Worm (Caenorhabditis elegans): ENCODE measurements around the gene aqp-4.

aqp-4 gene

ce11 chrV:9730743-9731706, 6.3 kb upstream of the aqp-4 start (continued):
- TF ChIP-seq hlh-13 (GFP tag; optimal IDR thresholded peaks at IDR 0.05) (no peak), fkh-10 (GFP tag; optimal IDR thresholded peaks at IDR 0.05) (peak; percentile 75), ceh-30 (tag; optimal IDR thresholded peaks at IDR 0.05) (no peak), ceh-31 (tag; optimal IDR thresholded peaks at IDR 0.05) (peak; percentile 98), dmd-4 (tag; optimal IDR thresholded peaks at IDR 0.05; ENCODE audit: borderline replicate concordance) (peak; percentile 72), syd-9 (tag; optimal IDR thresholded peaks at IDR 0.05) (peak; percentile 76), nfya-1 (tag; optimal IDR thresholded peaks at IDR 0.05) (peak; percentile 100), ceh-14 (tag; optimal IDR thresholded peaks at IDR 0.05) (peak; percentile 59), ceh-18 (tag; optimal IDR thresholded peaks at IDR 0.05) (peak; percentile 96), che-1 (tag; optimal IDR thresholded peaks at IDR 0.05) (peak; percentile 56), lin-11 (tag; optimal IDR thresholded peaks at IDR 0.05) (no peak), pha-4 (tag; optimal IDR thresholded peaks at IDR 0.05) (no peak), K02D7.2 (tag; optimal IDR thresholded peaks at IDR 0.05) (no peak), ceh-19 (GFP tag; optimal IDR thresholded peaks at IDR 0.05) (peak; percentile 83), odd-2 (tag; optimal IDR thresholded peaks at IDR 0.05) (no peak), ama-1 (optimal IDR thresholded peaks at IDR 0.05) (peak; percentile 91), eyg-1 (tag; optimal IDR thresholded peaks at IDR 0.05) (peak; percentile 72), F13H6.1 (tag; optimal IDR thresholded peaks at IDR 0.05) (peak; percentile 94), hlh-30 (tag; optimal IDR thresholded peaks at IDR 0.05; ENCODE audit: insufficient read depth) (peak; percentile 91), sox-4 (tag; optimal IDR thresholded peaks at IDR 0.05) (peak; percentile 52), lim-6 (tag; optimal IDR thresholded peaks at IDR 0.05) (peak; percentile 32), ahr-1 (tag; optimal IDR thresholded peaks at IDR 0.05) (peak; percentile 70), npax-4 (tag; optimal IDR thresholded peaks at IDR 0.05) (peak; percentile 3), gmeb-2 (tag; optimal IDR thresholded peaks at IDR 0.05) (no peak), nhr-232 (tag; optimal IDR thresholded peaks at IDR 0.05) (peak; percentile 33), hlh-6 (tag; optimal IDR thresholded peaks at IDR 0.05) (peak; percentile 60)

- TF ChIP-seq unc-55 (GFP tag; optimal IDR thresholded peaks at IDR 0.05) = peak; percentile 10
- peak; percentile 24 for TF ChIP-seq ref-2 (tag; optimal IDR thresholded peaks at IDR 0.05)
- no peak for TF ChIP-seq K02D7.2 (tag; optimal IDR thresholded peaks at IDR 0.05)
- no peak for TF ChIP-seq pax-1 (tag; optimal IDR thresholded peaks at IDR 0.05)
- TF ChIP-seq ceh-19 (GFP tag; optimal IDR thresholded peaks at IDR 0.05) = peak; percentile 27
Observed at ce11 chrV:9731852-9732251, 5.5 kb upstream of the aqp-4 start.

- TF ChIP-seq pqm-1 (tag; optimal IDR thresholded peaks at IDR 0.05) (no peak), ceh-24 (tag; optimal IDR thresholded peaks at IDR 0.05) (no peak), unc-3 (GFP tag; conservative IDR thresholded peaks at IDR 0.05) (no peak), unc-3 (tag; optimal IDR thresholded peaks at IDR 0.05) (no peak), sox-4 (tag; optimal IDR thresholded peaks at IDR 0.05) (no peak), sdc-2 (tag; optimal IDR thresholded peaks at IDR 0.05) (no peak)
Observed at ce11 chrV:9733920-9734454, 3.4 kb upstream of the aqp-4 start, which contains the start of gene cal-7. Gene cal-7 (plus strand): TSS chrV:9734103.

- TF ChIP-seq sox-2 (GFP tag; IDR thresholded peaks at IDR 0.05) = no peak
- TF ChIP-seq pha-4 (tag; optimal IDR thresholded peaks at IDR 0.05) = no peak
- TF ChIP-seq ttx-3 (tag; optimal IDR thresholded peaks at IDR 0.05) = no peak
- no peak for TF ChIP-seq K09A11.1 (tag; optimal IDR thresholded peaks at IDR 0.05; ENCODE audit: insufficient read depth)
- no peak for TF ChIP-seq lim-6 (tag; optimal IDR thresholded peaks at IDR 0.05)
- no peak for TF ChIP-seq dve-1 (tag; optimal IDR thresholded peaks at IDR 0.05)
- no peak for TF ChIP-seq K02D7.2 (tag; optimal IDR thresholded peaks at IDR 0.05)
- no peak for TF ChIP-seq ceh-45 (GFP tag; IDR thresholded peaks at IDR 0.05)
- no peak for TF ChIP-seq ceh-9 (tag; optimal IDR thresholded peaks at IDR 0.05)
- no peak for TF ChIP-seq nfya-1 (tag; optimal IDR thresholded peaks at IDR 0.05)
- no peak for TF ChIP-seq tbx-2 (tag; optimal IDR thresholded peaks at IDR 0.05)
- no peak for TF ChIP-seq unc-3 (GFP tag; conservative IDR thresholded peaks at IDR 0.05)
- no peak for TF ChIP-seq unc-3 (tag; optimal IDR thresholded peaks at IDR 0.05)
- TF ChIP-seq che-1 (tag; optimal IDR thresholded peaks at IDR 0.05) = no peak
Observed at ce11 chrV:9738077-9738705, 835 bp downstream of the aqp-4 start.
